Worm (Caenorhabditis elegans): ENCODE results near the gene cri-3.

cri-3 gene

ce11 chrIII:3413437-3413836, 17.3 kb downstream of the cri-3 start:
- no peak for TF ChIP-seq nhr-47 (tag; optimal IDR thresholded peaks at IDR 0.05)
- TF ChIP-seq C34B4.2 (tag; optimal IDR thresholded peaks at IDR 0.05) = no peak
- no peak for TF ChIP-seq nhr-12 (tag; optimal IDR thresholded peaks at IDR 0.05)
- TF ChIP-seq lin-39 (tag; optimal IDR thresholded peaks at IDR 0.05) = no peak
- no peak for TF ChIP-seq hlh-17 (GFP tag; optimal IDR thresholded peaks at IDR 0.05; ENCODE audit: borderline replicate concordance)
- no peak for TF ChIP-seq nhr-76 (tag; optimal IDR thresholded peaks at IDR 0.05)
- no peak for TF ChIP-seq nhr-237 (tag; optimal IDR thresholded peaks at IDR 0.05)
- no peak for TF ChIP-seq dpl-1 (GFP tag; optimal IDR thresholded peaks at IDR 0.05)
- no peak for TF ChIP-seq efl-3 (GFP tag; optimal IDR thresholded peaks at IDR 0.05)
- TF ChIP-seq xbp-1 (tag; optimal IDR thresholded peaks at IDR 0.05) = no peak
- TF ChIP-seq nhr-19 (GFP tag; conservative IDR thresholded peaks at IDR 0.05) = no peak
- no peak for TF ChIP-seq alr-1 (tag; optimal IDR thresholded peaks at IDR 0.05; ENCODE audit: borderline replicate concordance)
- TF ChIP-seq ama-1 (optimal IDR thresholded peaks at IDR 0.05) = no peak
- TF ChIP-seq isw-1 (GFP tag; IDR thresholded peaks at IDR 0.05) = no peak
- no peak for TF ChIP-seq rnt-1 (tag; optimal IDR thresholded peaks at IDR 0.05)
- no peak for TF ChIP-seq ceh-82 (tag; optimal IDR thresholded peaks at IDR 0.05)
- no peak for TF ChIP-seq lin-15B (tag; optimal IDR thresholded peaks at IDR 0.05)
- no peak for TF ChIP-seq ceh-90 (tag; optimal IDR thresholded peaks at IDR 0.05)

- TF ChIP-seq lin-13 (GFP tag; optimal IDR thresholded peaks at IDR 0.05) (no peak), nhr-90 (tag; optimal IDR thresholded peaks at IDR 0.05; ENCODE audit: poor library complexity) (no peak), pax-3 (tag; optimal IDR thresholded peaks at IDR 0.05) (no peak), efl-1 (optimal IDR thresholded peaks at IDR 0.05) (no peak), efl-1 (GFP tag; optimal IDR thresholded peaks at IDR 0.05 in 1 of 2) (peak in 1 of 2 experiments; percentile 17)
These were observed 18.3 kb downstream of the cri-3 start for ce11 chrIII:3414412-3414811.

- TF ChIP-seq ceh-82 (tag; optimal IDR thresholded peaks at IDR 0.05) (no peak), pax-3 (tag; optimal IDR thresholded peaks at IDR 0.05) (no peak)
These were observed 21.3 kb downstream of the cri-3 start for ce11 chrIII:3417453-3417852.

DNA sequence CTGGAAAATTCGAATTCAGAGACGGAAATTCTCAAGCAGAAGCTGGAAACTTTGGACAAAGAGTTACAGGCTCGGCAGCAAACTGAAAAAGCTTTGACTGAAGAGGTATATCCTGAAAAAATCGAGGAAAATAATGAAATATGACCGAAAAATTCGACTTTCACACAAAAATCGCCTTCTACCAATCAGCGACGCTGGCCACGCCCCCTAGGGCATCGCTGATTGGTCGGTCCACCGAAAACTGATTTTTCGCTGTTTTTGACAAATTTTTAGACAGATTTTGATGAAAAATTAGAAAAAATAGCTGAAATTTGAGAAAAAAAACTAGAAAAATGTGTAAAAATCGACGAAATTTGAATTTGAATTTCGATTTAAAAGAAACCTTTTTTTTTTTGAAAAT, 22.8 kb downstream of the cri-3 start:
- no peak for TF ChIP-seq nhr-71 (tag; optimal IDR thresholded peaks at IDR 0.05)
- TF ChIP-seq grh-1 (GFP tag; IDR thresholded peaks at IDR 0.05) = no peak
- TF ChIP-seq mdl-1 (tag; optimal IDR thresholded peaks at IDR 0.05) = no peak
- no peak for TF ChIP-seq mef-2 (tag; optimal IDR thresholded peaks at IDR 0.05)

- TF ChIP-seq efl-1 (optimal IDR thresholded peaks at IDR 0.05) = no peak
- no peak for TF ChIP-seq efl-1 (GFP tag; optimal IDR thresholded peaks at IDR 0.05 in 1 of 2)
- no peak for TF ChIP-seq zip-4 (GFP tag; optimal IDR thresholded peaks at IDR 0.05)
- TF ChIP-seq aha-1 (tag; optimal IDR thresholded peaks at IDR 0.05) = no peak
- no peak for TF ChIP-seq egl-27 (tag; optimal IDR thresholded peaks at IDR 0.05)
- no peak for TF ChIP-seq sup-37 (GFP tag; optimal IDR thresholded peaks at IDR 0.05)
- TF ChIP-seq hpl-2 (GFP tag; optimal IDR thresholded peaks at IDR 0.05) = no peak
- no peak for TF ChIP-seq nhr-77 (tag; optimal IDR thresholded peaks at IDR 0.05)
- no peak for TF ChIP-seq nhr-76 (tag; optimal IDR thresholded peaks at IDR 0.05)
These were observed 27.8 kb downstream of the cri-3 start for ce11 chrIII:3423924-3424323.

- TF ChIP-seq ces-1 (GFP tag; optimal IDR thresholded peaks at IDR 0.05) (no peak), efl-1 (optimal IDR thresholded peaks at IDR 0.05) (no peak), efl-1 (GFP tag; optimal IDR thresholded peaks at IDR 0.05 in 1 of 2) (peak in 1 of 2 experiments; percentile 34)
These were observed 29.3 kb downstream of the cri-3 start, which contains the start of gene metl-18 for ce11 chrIII:3425438-3425837. Gene metl-18, plus strand, starts transcription at chrIII:3425738.
